Fruit fly (Drosophila melanogaster): ENCODE data around the gene Pus10.
A peak's percentile ranks its signal among the peaks of the same experiment; 100 is the strongest.

Gene Pus10

dm6 chr2L:114429-114828 is 40.7 kb downstream of the Pus10 start, which contains the start of gene ND-15 (continued):
- TF ChIP-seq CG10431 (GFP tag; optimal IDR thresholded peaks at IDR 0.05) (no peak), CG33557 (GFP tag; optimal IDR thresholded peaks at IDR 0.05) (no peak), pfk (GFP tag; optimal IDR thresholded peaks at IDR 0.05) (no peak), Mad (GFP tag; optimal IDR thresholded peaks at IDR 0.05) (no peak), CG1603 (tag; optimal IDR thresholded peaks at IDR 0.05) (peak; percentile 65), CG4404 (GFP tag; IDR thresholded peaks at IDR 0.05) (no peak), sna (GFP tag; IDR thresholded peaks at IDR 0.05; ENCODE audit: partially characterized antibody) (peak; percentile 67; the same call in 1 of the 2 replicates), Opbp (GFP tag; IDR thresholded peaks at IDR 0.05; ENCODE audit: partially characterized antibody) (peak; percentile 83), CG13287 (GFP tag; IDR thresholded peaks at IDR 0.05; ENCODE audit: partially characterized antibody) (peak; percentile 84), CG3281 (GFP tag; optimal IDR thresholded peaks at IDR 0.05) (no peak), CG6654 (GFP tag; optimal IDR thresholded peaks at IDR 0.05) (no peak), CG30403 (GFP tag; optimal IDR thresholded peaks at IDR 0.05) (no peak), hth (optimal IDR thresholded peaks at IDR 0.05) (no peak), Dll (GFP tag; IDR thresholded peaks at IDR 0.05; ENCODE audit: partially characterized antibody) (peak; percentile 79), lmd (GFP tag; IDR thresholded peaks at IDR 0.05) (no peak), CG11504 (tag; optimal IDR thresholded peaks at IDR 0.05) (no peak), trem (tag; optimal IDR thresholded peaks at IDR 0.05) (peak; percentile 29), CG10274 (GFP tag; optimal IDR thresholded peaks at IDR 0.05) (no peak), CG4820 (GFP tag; optimal IDR thresholded peaks at IDR 0.05) (no peak), CG13424 (tag; optimal IDR thresholded peaks at IDR 0.05) (no peak), Lim3 (GFP tag; IDR thresholded peaks at IDR 0.05) (no peak), CG14710 (tag; optimal IDR thresholded peaks at IDR 0.05) (peak; percentile 14), grau (tag; optimal IDR thresholded peaks at IDR 0.05) (no peak), Usf (GFP tag; optimal IDR thresholded peaks at IDR 0.05) (no peak), E2f2 (GFP tag; IDR thresholded peaks at IDR 0.05) (peak; percentile 57), jing (GFP tag; optimal IDR thresholded peaks at IDR 0.05) (no peak), Hr39 (optimal IDR thresholded peaks at IDR 0.05) (no peak), ERR (GFP tag; optimal IDR thresholded peaks at IDR 0.05) (no peak), emc (GFP tag; optimal IDR thresholded peaks at IDR 0.05) (no peak), luna (GFP tag; optimal IDR thresholded peaks at IDR 0.05) (no peak), CG5953 (GFP tag; IDR thresholded peaks at IDR 0.05) (no peak), CG3726 (GFP tag; IDR thresholded peaks at IDR 0.05) (no peak), Lpt (GFP tag; optimal IDR thresholded peaks at IDR 0.05) (no peak), HmgZ (tag; optimal IDR thresholded peaks at IDR 0.05) (peak; percentile 44), seq (GFP tag; IDR thresholded peaks at IDR 0.05) (no peak), Blimp-1 (GFP tag; optimal IDR thresholded peaks at IDR 0.05) (no peak), disco-r (GFP tag; optimal IDR thresholded peaks at IDR 0.05) (no peak), cas (GFP tag; IDR thresholded peaks at IDR 0.05) (no peak), mld (GFP tag; IDR thresholded peaks at IDR 0.05; ENCODE audit: partially characterized antibody) (peak; percentile 69; the same call in 2 of the 3 replicates), unc-4 (GFP tag; IDR thresholded peaks at IDR 0.05; ENCODE audit: partially characterized antibody) (peak; percentile 80), CG18764 (GFP tag; optimal IDR thresholded peaks at IDR 0.05) (no peak), hbn (GFP tag; IDR thresholded peaks at IDR 0.05; ENCODE audit: partially characterized antibody) (peak; percentile 58), Gug (GFP tag; IDR thresholded peaks at IDR 0.05) (no peak), peb (GFP tag; IDR thresholded peaks at IDR 0.05) (no peak), Scr (GFP tag; IDR thresholded peaks at IDR 0.05; ENCODE audit: partially characterized antibody) (peak; percentile 80), CG32772 (GFP tag; IDR thresholded peaks at IDR 0.05) (no peak), fd102C (GFP tag; optimal IDR thresholded peaks at IDR 0.05) (no peak), Jarid2 (GFP tag; optimal IDR thresholded peaks at IDR 0.05) (no peak), chn (GFP tag; optimal IDR thresholded peaks at IDR 0.05) (no peak), Hr3 (GFP tag; optimal IDR thresholded peaks at IDR 0.05) (no peak), slou (GFP tag; optimal IDR thresholded peaks at IDR 0.05) (no peak), jigr1 (GFP tag; IDR thresholded peaks at IDR 0.05) (no peak)

Data from whole organism, embryonic.